Worm (Caenorhabditis elegans): ENCODE data around the gene W04E12.4.

The W04E12.4 gene

ce11 chrV:19738117-19738516 lies 5.3 kb upstream of the W04E12.4 start, which contains the start of gene fbxa-131:
fbxa-131 (plus strand) TSS chrV:19738417.
- TF ChIP-seq hlh-1 (tag; optimal IDR thresholded peaks at IDR 0.05): no peak
- no peak for TF ChIP-seq mab-5 (tag; optimal IDR thresholded peaks at IDR 0.05)
- TF ChIP-seq nhr-2 (tag; optimal IDR thresholded peaks at IDR 0.05): no peak
- no peak for TF ChIP-seq lin-32 (GFP tag; optimal IDR thresholded peaks at IDR 0.05)
- no peak for TF ChIP-seq bed-3 (GFP tag; optimal IDR thresholded peaks at IDR 0.05)
- TF ChIP-seq M03D4.4 (tag; optimal IDR thresholded peaks at IDR 0.05): no peak
- no peak for TF ChIP-seq nhr-28 (tag; optimal IDR thresholded peaks at IDR 0.05)
- no peak for TF ChIP-seq elt-1 (tag; optimal IDR thresholded peaks at IDR 0.05; ENCODE audit: borderline replicate concordance, insufficient read depth)
- no peak for TF ChIP-seq nhr-12 (tag; optimal IDR thresholded peaks at IDR 0.05)
- TF ChIP-seq lsy-2 (tag; optimal IDR thresholded peaks at IDR 0.05): no peak
- TF ChIP-seq blmp-1 (tag; optimal IDR thresholded peaks at IDR 0.05): no peak
- no peak for TF ChIP-seq nhr-237 (tag; optimal IDR thresholded peaks at IDR 0.05)
- TF ChIP-seq nhr-76 (tag; optimal IDR thresholded peaks at IDR 0.05): no peak
- no peak for TF ChIP-seq lin-13 (tag; optimal IDR thresholded peaks at IDR 0.05)

ce11 chrV:19741034-19741433 lies 2.4 kb upstream of the W04E12.4 start, which contains the start of gene W04E12.2:
W04E12.2 (minus strand) TSS chrV:19741134.
- no peak for TF ChIP-seq drap-1 (GFP tag; optimal IDR thresholded peaks at IDR 0.05)
- no peak for TF ChIP-seq lsy-2 (tag; optimal IDR thresholded peaks at IDR 0.05)
- TF ChIP-seq mep-1 (tag; optimal IDR thresholded peaks at IDR 0.05): no peak
- TF ChIP-seq flh-1 (GFP tag; optimal IDR thresholded peaks at IDR 0.05): no peak
- TF ChIP-seq unc-62 (GFP tag; optimal IDR thresholded peaks at IDR 0.05): no peak
- no peak for TF ChIP-seq nhr-12 (tag; optimal IDR thresholded peaks at IDR 0.05)
- no peak for TF ChIP-seq hlh-1 (tag; optimal IDR thresholded peaks at IDR 0.05)
- TF ChIP-seq nhr-76 (tag; optimal IDR thresholded peaks at IDR 0.05): no peak
- TF ChIP-seq elt-1 (tag; optimal IDR thresholded peaks at IDR 0.05; ENCODE audit: borderline replicate concordance, insufficient read depth): no peak
- TF ChIP-seq mls-2 (tag; optimal IDR thresholded peaks at IDR 0.05): no peak
- TF ChIP-seq cnd-1 (tag; optimal IDR thresholded peaks at IDR 0.05): no peak
- TF ChIP-seq lin-13 (tag; optimal IDR thresholded peaks at IDR 0.05): no peak
- no peak for TF ChIP-seq snpc-4 (tag; optimal IDR thresholded peaks at IDR 0.05)
- no peak for TF ChIP-seq zip-8 (tag; optimal IDR thresholded peaks at IDR 0.05)
- TF ChIP-seq lin-32 (GFP tag; optimal IDR thresholded peaks at IDR 0.05): no peak
- TF ChIP-seq bed-3 (GFP tag; optimal IDR thresholded peaks at IDR 0.05): no peak

- TF ChIP-seq unc-120 (tag; optimal IDR thresholded peaks at IDR 0.05; ENCODE audit: poor library complexity, severe bottlenecking) (no peak), elt-3 (tag; optimal IDR thresholded peaks at IDR 0.05) (no peak), lsy-2 (tag; optimal IDR thresholded peaks at IDR 0.05) (no peak), snpc-4 (tag; optimal IDR thresholded peaks at IDR 0.05) (no peak)
These were observed 1.8 kb upstream of the W04E12.4 start, which contains the start of gene W04E12.3 for ce11 chrV:19741651-19742050. W04E12.3 (plus strand) TSS chrV:19741951.

- TF ChIP-seq tbx-8 (GFP tag; optimal IDR thresholded peaks at IDR 0.05) (no peak), lsy-2 (tag; optimal IDR thresholded peaks at IDR 0.05) (no peak), bed-3 (GFP tag; optimal IDR thresholded peaks at IDR 0.05) (no peak), nhr-28 (tag; optimal IDR thresholded peaks at IDR 0.05) (no peak), ceh-83 (GFP tag; optimal IDR thresholded peaks at IDR 0.05) (no peak), flh-1 (GFP tag; optimal IDR thresholded peaks at IDR 0.05) (no peak), nhr-2 (tag; optimal IDR thresholded peaks at IDR 0.05) (no peak), unc-62 (GFP tag; optimal IDR thresholded peaks at IDR 0.05) (no peak), M03D4.4 (tag; optimal IDR thresholded peaks at IDR 0.05) (no peak), elt-1 (tag; optimal IDR thresholded peaks at IDR 0.05; ENCODE audit: borderline replicate concordance, insufficient read depth) (no peak), pha-4 (tag; optimal IDR thresholded peaks at IDR 0.05) (no peak), lin-32 (GFP tag; optimal IDR thresholded peaks at IDR 0.05) (no peak), unc-39 (tag; optimal IDR thresholded peaks at IDR 0.05) (no peak), drap-1 (GFP tag; optimal IDR thresholded peaks at IDR 0.05) (no peak), elt-3 (tag; optimal IDR thresholded peaks at IDR 0.05) (no peak)
These were observed 389 bp downstream of the W04E12.4 start for ce11 chrV:19743794-19744193.

ce11 chrV:19744210-19744609 lies 805 bp downstream of the W04E12.4 start:
- TF ChIP-seq unc-39 (tag; optimal IDR thresholded peaks at IDR 0.05): no peak
- no peak for TF ChIP-seq unc-62 (GFP tag; optimal IDR thresholded peaks at IDR 0.05)
- no peak for TF ChIP-seq snpc-4 (tag; optimal IDR thresholded peaks at IDR 0.05)
- TF ChIP-seq unc-120 (tag; optimal IDR thresholded peaks at IDR 0.05; ENCODE audit: poor library complexity, severe bottlenecking): no peak
- TF ChIP-seq elt-3 (tag; optimal IDR thresholded peaks at IDR 0.05): no peak
- no peak for TF ChIP-seq hlh-1 (tag; optimal IDR thresholded peaks at IDR 0.05)
- no peak for TF ChIP-seq ceh-39 (tag; optimal IDR thresholded peaks at IDR 0.05)
- no peak for TF ChIP-seq elt-1 (tag; optimal IDR thresholded peaks at IDR 0.05; ENCODE audit: borderline replicate concordance, insufficient read depth)
- TF ChIP-seq flh-1 (GFP tag; optimal IDR thresholded peaks at IDR 0.05): no peak
- TF ChIP-seq ceh-43 (GFP tag; optimal IDR thresholded peaks at IDR 0.05): no peak
- no peak for TF ChIP-seq nhr-2 (tag; optimal IDR thresholded peaks at IDR 0.05)
- TF ChIP-seq sem-2 (GFP tag; optimal IDR thresholded peaks at IDR 0.05): no peak
- no peak for TF ChIP-seq drap-1 (GFP tag; optimal IDR thresholded peaks at IDR 0.05)
- no peak for TF ChIP-seq cnd-1 (tag; optimal IDR thresholded peaks at IDR 0.05)
- TF ChIP-seq pha-4 (tag; optimal IDR thresholded peaks at IDR 0.05): no peak
- TF ChIP-seq ham-2 (GFP tag; optimal IDR thresholded peaks at IDR 0.05): no peak
